Worm (Caenorhabditis elegans): ENCODE data around the gene aly-3.

aly-3 gene

DNA sequence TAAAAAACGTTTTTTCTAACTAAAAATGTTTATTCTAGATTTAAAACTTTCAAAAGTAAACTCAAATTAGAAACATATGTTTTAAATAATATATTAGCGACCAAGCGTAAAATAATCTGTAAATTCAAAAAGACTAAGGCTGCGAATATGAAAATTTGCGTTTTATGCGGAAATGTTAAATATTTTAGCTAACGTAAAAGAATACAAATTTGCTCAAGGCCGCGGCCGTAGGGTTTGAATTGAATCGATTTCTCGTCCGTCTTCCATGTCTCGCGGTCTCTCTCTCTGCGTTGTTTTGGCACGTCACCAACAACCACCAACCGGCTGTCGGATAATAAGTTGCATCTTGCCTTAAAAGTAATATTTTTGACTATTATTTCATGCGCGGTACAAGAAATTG, 29.3 kb upstream of the aly-3 start, which contains the start of gene F11A10.5:
F11A10.5 (plus strand) TSS at position 301 of the 400 bp plus-strand sequence.
- no peak for TF ChIP-seq lsy-12 (tag; optimal IDR thresholded peaks at IDR 0.05)
- no peak for TF ChIP-seq unc-39 (tag; optimal IDR thresholded peaks at IDR 0.05)
- TF ChIP-seq nhr-23 (tag; optimal IDR thresholded peaks at IDR 0.05) = peak; percentile 7
- TF ChIP-seq nhr-43 (tag; optimal IDR thresholded peaks at IDR 0.05; ENCODE audit: poor library complexity, severe bottlenecking) = no peak
- no peak for TF ChIP-seq fos-1 (tag; optimal IDR thresholded peaks at IDR 0.05)
- no peak for TF ChIP-seq hmg-11 (tag; optimal IDR thresholded peaks at IDR 0.05)
- TF ChIP-seq lin-15B (tag; optimal IDR thresholded peaks at IDR 0.05) = peak; percentile 41
- TF ChIP-seq nfya-1 (tag; optimal IDR thresholded peaks at IDR 0.05; ENCODE audit: insufficient read depth) = no peak
- TF ChIP-seq nhr-25 (tag; optimal IDR thresholded peaks at IDR 0.05) = peak; percentile 22
- no peak for TF ChIP-seq ztf-4 (tag; optimal IDR thresholded peaks at IDR 0.05)

DNA sequence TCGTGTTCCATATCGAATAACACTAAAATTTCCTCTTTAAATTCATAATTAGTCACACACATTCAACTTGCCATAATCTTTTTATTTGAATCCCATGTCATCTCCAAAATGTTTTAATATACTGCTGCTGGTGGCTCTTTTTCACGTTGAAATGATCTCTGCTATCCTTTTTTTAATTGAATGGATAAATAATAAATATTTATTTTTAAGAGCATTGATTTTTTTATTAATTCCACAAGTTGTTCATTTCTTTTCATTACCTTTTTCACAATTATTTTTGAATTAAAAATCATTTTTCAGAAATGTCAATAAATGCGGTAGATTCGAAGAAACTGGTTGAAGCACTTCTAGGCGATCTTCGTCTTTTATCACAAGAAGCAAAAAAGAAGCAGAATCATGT, 26.6 kb upstream of the aly-3 start, which contains the start of gene mon-2:
mon-2 (plus strand) TSS at position 301 of the 400 bp plus-strand sequence.
- TF ChIP-seq lin-39 (tag; optimal IDR thresholded peaks at IDR 0.05) (no peak), unc-62 (GFP tag; optimal IDR thresholded peaks at IDR 0.05) (no peak), nhr-25 (tag; optimal IDR thresholded peaks at IDR 0.05) (no peak), mml-1 (tag; optimal IDR thresholded peaks at IDR 0.05) (no peak), pqm-1 (tag; optimal IDR thresholded peaks at IDR 0.05) (no peak), jun-1 (tag; optimal IDR thresholded peaks at IDR 0.05) (no peak), egl-5 (tag; optimal IDR thresholded peaks at IDR 0.05) (no peak), mdl-1 (tag; optimal IDR thresholded peaks at IDR 0.05) (no peak), nhr-237 (tag; optimal IDR thresholded peaks at IDR 0.05) (no peak), pha-4 (tag; optimal IDR thresholded peaks at IDR 0.05) (no peak), eor-1 (tag; optimal IDR thresholded peaks at IDR 0.05) (no peak), fos-1 (tag; optimal IDR thresholded peaks at IDR 0.05) (no peak), nfya-1 (tag; optimal IDR thresholded peaks at IDR 0.05; ENCODE audit: insufficient read depth) (no peak), elt-3 (tag; optimal IDR thresholded peaks at IDR 0.05) (no peak)

DNA sequence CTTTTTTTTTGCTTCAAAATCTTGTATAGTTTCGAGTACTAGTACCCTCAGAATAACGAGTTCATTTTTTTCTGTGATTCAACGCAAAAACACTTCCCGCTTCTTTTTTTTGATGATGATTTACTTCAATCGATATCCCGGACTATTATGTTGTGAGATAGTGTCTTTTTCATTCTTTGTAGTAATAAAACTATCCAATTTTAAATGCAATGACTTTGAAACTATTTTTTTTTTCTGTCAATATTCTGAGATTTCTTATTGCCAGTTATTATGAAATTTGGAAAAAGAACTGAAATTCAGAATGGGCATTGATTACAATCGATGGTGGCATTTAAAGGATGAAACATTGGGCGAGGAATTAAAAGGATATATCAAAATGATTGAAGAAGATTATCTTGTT, 17.5 kb upstream of the aly-3 start, which contains the start of gene M18.3:
M18.3 (plus strand) TSS at position 301 of the 400 bp plus-strand sequence.
- no peak for TF ChIP-seq nhr-43 (tag; optimal IDR thresholded peaks at IDR 0.05; ENCODE audit: poor library complexity, severe bottlenecking)

DNA sequence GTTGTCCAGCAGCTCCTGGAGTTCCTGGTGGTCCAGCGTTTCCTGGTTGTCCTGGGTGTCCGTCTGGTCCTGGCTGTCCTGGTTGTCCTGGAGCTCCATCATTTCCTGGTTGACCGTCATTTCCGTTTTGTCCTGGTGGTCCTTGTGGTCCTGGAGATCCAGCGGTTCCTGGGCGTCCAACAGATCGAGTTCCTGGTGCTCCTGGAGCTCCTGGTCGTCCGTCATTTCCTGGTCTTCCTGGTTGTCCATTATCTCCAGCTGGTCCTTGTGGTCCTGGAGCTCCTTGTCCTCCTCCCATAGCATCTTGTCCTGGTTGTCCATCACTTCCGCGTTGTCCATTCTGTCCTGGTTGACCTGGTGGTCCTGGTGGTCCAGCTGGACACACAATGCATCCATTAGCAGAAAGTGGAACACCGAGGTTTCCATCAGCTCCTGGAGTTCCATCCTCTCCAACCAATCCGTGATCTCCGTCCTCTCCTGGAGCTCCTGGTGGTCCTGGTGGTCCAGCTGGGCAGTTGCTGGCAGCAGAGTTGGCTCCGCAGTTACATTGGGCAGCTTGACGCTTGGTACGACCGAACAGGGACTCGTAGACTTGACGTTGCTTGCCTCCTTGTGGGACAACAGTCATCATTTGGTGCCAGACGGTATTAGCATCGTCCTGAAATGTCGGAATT, 14.0 kb upstream of the aly-3 start:
- TF ChIP-seq ztf-4 (tag; optimal IDR thresholded peaks at IDR 0.05) = no peak
- TF ChIP-seq nhr-28 (tag; optimal IDR thresholded peaks at IDR 0.05) = no peak
- no peak for TF ChIP-seq tbx-2 (tag; optimal IDR thresholded peaks at IDR 0.05)
- TF ChIP-seq pha-4 (tag; optimal IDR thresholded peaks at IDR 0.05) = no peak
- TF ChIP-seq ama-1 (optimal IDR thresholded peaks at IDR 0.05) = no peak
- TF ChIP-seq nhr-11 (tag; optimal IDR thresholded peaks at IDR 0.05) = no peak
- TF ChIP-seq fos-1 (tag; optimal IDR thresholded peaks at IDR 0.05) = no peak
- no peak for TF ChIP-seq sea-2 (GFP tag; optimal IDR thresholded peaks at IDR 0.05)
- no peak for TF ChIP-seq aly-2 (tag; optimal IDR thresholded peaks at IDR 0.05)
- TF ChIP-seq egl-5 (tag; optimal IDR thresholded peaks at IDR 0.05) = no peak
- no peak for TF ChIP-seq unc-39 (tag; optimal IDR thresholded peaks at IDR 0.05)
- no peak for TF ChIP-seq nhr-76 (tag; optimal IDR thresholded peaks at IDR 0.05)
- no peak for TF ChIP-seq jun-1 (tag; optimal IDR thresholded peaks at IDR 0.05)
- no peak for TF ChIP-seq daf-12 (tag; optimal IDR thresholded peaks at IDR 0.05)

DNA sequence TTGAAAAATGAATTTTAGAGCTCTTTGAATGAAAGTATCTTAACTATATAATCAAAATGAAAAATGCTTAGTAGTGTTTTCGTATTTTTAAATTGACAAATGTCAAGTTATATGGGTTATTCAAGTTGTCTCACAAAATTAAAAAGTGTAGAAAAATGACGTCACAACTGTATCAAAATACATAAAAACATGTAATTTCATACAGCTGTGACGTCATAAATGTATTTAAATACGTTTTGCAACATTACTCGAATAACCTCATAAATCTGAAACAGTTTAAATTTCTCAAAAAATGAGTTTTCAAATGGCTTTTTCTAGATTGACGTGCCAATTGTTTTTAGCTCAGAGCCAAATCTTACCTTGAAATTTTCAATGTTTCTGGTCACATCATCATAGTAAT, 13.3 kb upstream of the aly-3 start:
- TF ChIP-seq elt-2 (tag; optimal IDR thresholded peaks at IDR 0.05) = no peak
- TF ChIP-seq tbx-2 (tag; optimal IDR thresholded peaks at IDR 0.05) = no peak
- TF ChIP-seq snpc-4 (tag; optimal IDR thresholded peaks at IDR 0.05) = no peak
- no peak for TF ChIP-seq skn-1 (tag; optimal IDR thresholded peaks at IDR 0.05)
- TF ChIP-seq ceh-28 (tag; optimal IDR thresholded peaks at IDR 0.05) = no peak
- no peak for TF ChIP-seq elt-1 (tag; optimal IDR thresholded peaks at IDR 0.05)
